Worm (Caenorhabditis elegans) whole organism, L1 larva: ENCODE data around the gene farl-11.

ENCODE experiments used
- ces-1 ChIP-seq: fragments of 150-350 bp; optimal IDR thresholded peaks from 2 replicates; lab custom pipeline; 2014; ENCODE audit warnings: missing biosample characterization, missing genetic modification reagents, missing genetic modification characterization
- efl-1 ChIP-seq, 4 experiments: fragments of 150-350 bp; optimal IDR thresholded peaks in 3 of 4; peaks in 1 of 4; 1 replicate in 1 of 4; 2 replicates in 3 of 4; lab custom pipeline; 2014; ENCODE audit warnings: missing biosample characterization in 2 of 4, missing genetic modification characterization in 2 of 4, missing genetic modification reagents in 2 of 4
- egl-27 ChIP-seq, 2 experiments: fragments of 150-350 bp in 1 of 2; sonication (generic microtip); optimal IDR thresholded peaks; 3 replicates each; lab custom pipeline; 2017 to 2018; ENCODE audit warnings: missing biosample characterization in 2 of 2, missing genetic modification characterization in 2 of 2, missing genetic modification reagents in 2 of 2
- grh-1 ChIP-seq: fragments of 200-800 bp; sonication (Bioruptor generic); IDR thresholded peaks from 2 replicates; pipeline ENCODE4 v1.3.6; 2022; ENCODE audit warnings: missing genetic modification reagents, missing genetic modification characterization, missing compliant biosample characterization
- nhr-237 ChIP-seq: fragments of 150-350 bp; optimal IDR thresholded peaks from 2 replicates; lab custom pipeline; 2014; ENCODE audit warnings: missing biosample characterization, missing genetic modification characterization
- nhr-28 ChIP-seq: fragments of 150-350 bp; optimal IDR thresholded peaks from 2 replicates; lab custom pipeline; 2014; ENCODE audit warnings: missing biosample characterization, missing genetic modification characterization
- snpc-4 ChIP-seq: fragments of 150-350 bp; optimal IDR thresholded peaks from 2 replicates; lab custom pipeline; 2014; ENCODE audit warnings: missing biosample characterization, missing genetic modification characterization

- TF ChIP-seq egl-27 (tag; optimal IDR thresholded peaks at IDR 0.05; lab: Kevin White, UChicago) (no peak), nhr-28 (no peak), efl-1 (optimal IDR thresholded peaks at IDR 0.05; lab: Kevin White, UChicago) (peak; percentile 39 to 43), efl-1 (GFP tag; optimal IDR thresholded peaks at IDR 0.05 in 1 of 2; lab: Kevin White, UChicago) (peak; percentile 50 to 55), snpc-4 (no peak), ces-1 (GFP tag; lab: Kevin White, UChicago) (no peak), nhr-237 (tag; lab: Kevin White, UChicago) (no peak), grh-1 (GFP tag; lab: Robert Waterston, UW) (no peak)
Measured at ce11 chrII:7131871-7132693, 27.2 kb upstream of the farl-11 start, which contains the start of the genes T07F8.4 and gld-3.
